Fruit fly (Drosophila melanogaster) whole organism, wandering third instar larva: Measurements from ENCODE around the gene Pdcd4.
A peak's percentile ranks its signal among the peaks of the same experiment; 100 is the strongest.

Experiments used
- Abd-B ChIP-seq: fragments of >200 bp; optimal IDR thresholded peaks from 2 replicates; lab custom pipeline; 2017; ENCODE audit warnings: missing biosample characterization, missing genetic modification characterization
- CG32264 ChIP-seq: fragments of 200-800 bp; sonication (Bioruptor generic); optimal IDR thresholded peaks from 2 replicates; lab custom pipeline; 2016; ENCODE audit warnings: missing biosample characterization, missing genetic modification characterization
- CG9705 ChIP-seq: fragments of 200-800 bp; sonication (Bioruptor generic); optimal IDR thresholded peaks from 2 replicates; lab custom pipeline; 2018; ENCODE audit warnings: missing biosample characterization, mild to moderate bottlenecking, missing genetic modification characterization
- CrebA ChIP-seq: fragments of 200-800 bp; sonication (Bioruptor generic); optimal IDR thresholded peaks from 2 replicates; lab custom pipeline; 2016; ENCODE audit warnings: missing biosample characterization, mild to moderate bottlenecking, missing genetic modification characterization, borderline replicate concordance
- Dfd ChIP-seq: fragments of >200 bp; optimal IDR thresholded peaks from 2 replicates; lab custom pipeline; 2017; ENCODE audit warnings: missing biosample characterization, missing genetic modification characterization
- GATAd ChIP-seq: sonication (Bioruptor generic); optimal IDR thresholded peaks from 2 replicates; lab custom pipeline; 2016; ENCODE audit warnings: missing biosample characterization, missing genetic modification characterization
- HLH106 ChIP-seq: fragments of 200-800 bp; optimal IDR thresholded peaks from 3 replicates; lab custom pipeline; 2019; ENCODE audit warnings: missing biosample characterization, mild to moderate bottlenecking, missing genetic modification characterization, moderate library complexity
- Hnf4 ChIP-seq: fragments of 200-800 bp; sonication (Bioruptor generic); optimal IDR thresholded peaks from 2 replicates; lab custom pipeline; 2016; ENCODE audit warnings: missing biosample characterization, mild to moderate bottlenecking, missing genetic modification characterization
- Hr78 ChIP-seq: fragments of >200 bp; optimal IDR thresholded peaks from 2 replicates; lab custom pipeline; 2017; ENCODE audit warnings: missing biosample characterization, missing genetic modification characterization
- Hr83 ChIP-seq: fragments of 200-300 bp; sonication (Bioruptor generic); optimal IDR thresholded peaks from 2 replicates; lab custom pipeline; 2016; ENCODE audit warnings: missing biosample characterization, mild to moderate bottlenecking, missing genetic modification characterization, moderate library complexity; ENCODE audit not compliant: poor library complexity, severe bottlenecking
- Jra ChIP-seq: sonication (Bioruptor generic); optimal IDR thresholded peaks from 2 replicates; lab custom pipeline; 2016; ENCODE audit warnings: missing biosample characterization, missing genetic modification characterization
- Mio ChIP-seq: sonication (Bioruptor generic); optimal IDR thresholded peaks from 2 replicates; lab custom pipeline; 2016; ENCODE audit warnings: missing biosample characterization, missing genetic modification characterization
- Myc ChIP-seq: fragments of >200 bp; optimal IDR thresholded peaks from 2 replicates; lab custom pipeline; 2017
- N ChIP-seq: fragments of >200 bp; optimal IDR thresholded peaks from 2 replicates; lab custom pipeline; 2018; ENCODE audit warnings: missing biosample characterization, missing external identifiers, missing genetic modification characterization
- OdsH ChIP-seq: fragments of 200-800 bp; sonication (Bioruptor generic); optimal IDR thresholded peaks from 2 replicates; lab custom pipeline; 2016; ENCODE audit warnings: missing biosample characterization, mild to moderate bottlenecking, missing genetic modification characterization
- Rel ChIP-seq, 2 experiments: fragments of 200-800 bp; sonication (Bioruptor generic) in 1 of 2; optimal IDR thresholded peaks; 2 replicates in 1 of 2; 3 replicates in 1 of 2; lab custom pipeline; 2016 to 2019; ENCODE audit warnings: mild to moderate bottlenecking in 2 of 2, missing biosample characterization in 2 of 2, missing genetic modification characterization in 2 of 2, moderate library complexity in 1 of 2
- Sp1 ChIP-seq: fragments of 200-800 bp; sonication (Bioruptor generic); optimal IDR thresholded peaks from 3 replicates; lab custom pipeline; 2019; ENCODE audit warnings: missing biosample characterization, mild to moderate bottlenecking, missing genetic modification characterization, moderate library complexity
- Vsx2 ChIP-seq: fragments of 200-300, 225-300 bp; sonication (Bioruptor generic); optimal IDR thresholded peaks from 2 replicates; lab custom pipeline; 2018; ENCODE audit warnings: missing biosample characterization, missing genetic modification characterization; ENCODE audit not compliant: partially characterized antibody
- br ChIP-seq: fragments of 200-800 bp; sonication (Bioruptor generic); optimal IDR thresholded peaks from 2 replicates; lab custom pipeline; 2016; ENCODE audit warnings: missing biosample characterization, missing genetic modification characterization
- brk ChIP-seq: fragments of 200-800 bp; sonication (Bioruptor generic); optimal IDR thresholded peaks from 2 replicates; lab custom pipeline; 2016; ENCODE audit warnings: missing biosample characterization, mild to moderate bottlenecking, missing genetic modification characterization
- dl ChIP-seq, 2 experiments: fragments of 175-275, 200-275 bp in 1 of 2; fragments of 200-275 bp in 1 of 2; sonication (Bioruptor generic); optimal IDR thresholded peaks; lab custom pipeline; 2018; ENCODE audit warnings: mild to moderate bottlenecking in 2 of 2, missing biosample characterization in 2 of 2, missing genetic modification characterization in 2 of 2, moderate library complexity in 2 of 2; ENCODE audit not compliant: partially characterized antibody in 2 of 2, insufficient read depth in 1 of 2
- dmrt93B ChIP-seq: fragments of 200-800 bp; sonication (Bioruptor generic); optimal IDR thresholded peaks from 2 replicates; lab custom pipeline; 2018; ENCODE audit warnings: missing biosample characterization, mild to moderate bottlenecking, missing genetic modification characterization
- dsf ChIP-seq: sonication (Bioruptor generic); optimal IDR thresholded peaks from 2 replicates; lab custom pipeline; 2016; ENCODE audit warnings: missing biosample characterization, missing genetic modification characterization, borderline replicate concordance
- ey ChIP-seq: fragments of 200-800 bp; sonication (Bioruptor generic); optimal IDR thresholded peaks from 2 replicates; lab custom pipeline; 2016; ENCODE audit warnings: missing biosample characterization, missing genetic modification characterization
- foxo ChIP-seq, 2 experiments: fragments of 200-800 bp; sonication (Bioruptor generic); optimal IDR thresholded peaks; 2 replicates in 1 of 2; 3 replicates in 1 of 2; lab custom pipeline; 2016 to 2017; ENCODE audit warnings: missing biosample characterization in 2 of 2, missing genetic modification characterization in 2 of 2
- fru ChIP-seq: fragments of 200-800 bp; sonication (Bioruptor generic); optimal IDR thresholded peaks from 3 replicates; lab custom pipeline; 2016; ENCODE audit warnings: missing biosample characterization, mild to moderate bottlenecking, missing genetic modification characterization
- h ChIP-seq: fragments of 200-800 bp; sonication (Bioruptor generic); optimal IDR thresholded peaks from 3 replicates; lab custom pipeline; 2016; ENCODE audit warnings: missing biosample characterization, mild to moderate bottlenecking, missing genetic modification characterization
- lola ChIP-seq: fragments of >200 bp; optimal IDR thresholded peaks from 2 replicates; lab custom pipeline; 2017; ENCODE audit warnings: missing biosample characterization, missing genetic modification characterization
- pan ChIP-seq: fragments of >200 bp; optimal IDR thresholded peaks from 2 replicates; lab custom pipeline; 2017
- psq ChIP-seq: fragments of 200-800 bp; sonication (Bioruptor generic); optimal IDR thresholded peaks from 3 replicates; lab custom pipeline; 2017; ENCODE audit warnings: missing biosample characterization, mild to moderate bottlenecking, missing genetic modification characterization, moderate library complexity
- rgr ChIP-seq: fragments of 200-800 bp; sonication (Bioruptor generic); optimal IDR thresholded peaks from 3 replicates; lab custom pipeline; 2016; ENCODE audit warnings: missing biosample characterization, mild to moderate bottlenecking, missing genetic modification characterization
- sage ChIP-seq: fragments of 200-800 bp; sonication (Bioruptor generic); optimal IDR thresholded peaks from 2 replicates; lab custom pipeline; 2016; ENCODE audit warnings: missing biosample characterization, mild to moderate bottlenecking, missing genetic modification characterization
- sv ChIP-seq: fragments of 200-800 bp; sonication (Bioruptor generic); optimal IDR thresholded peaks from 3 replicates; lab custom pipeline; 2016; ENCODE audit warnings: missing biosample characterization, missing genetic modification characterization
- tai ChIP-seq: sonication (Bioruptor generic); optimal IDR thresholded peaks from 2 replicates; lab custom pipeline; 2016; ENCODE audit warnings: missing biosample characterization, missing genetic modification characterization
- usp ChIP-seq: fragments of >200 bp; optimal IDR thresholded peaks from 2 replicates; lab custom pipeline; 2017; ENCODE audit warnings: missing biosample characterization, missing genetic modification characterization
- woc ChIP-seq: sonication (Bioruptor generic); optimal IDR thresholded peaks from 2 replicates; lab custom pipeline; 2016; ENCODE audit warnings: missing biosample characterization, mild to moderate bottlenecking, missing genetic modification characterization

Gene Pdcd4

DNA sequence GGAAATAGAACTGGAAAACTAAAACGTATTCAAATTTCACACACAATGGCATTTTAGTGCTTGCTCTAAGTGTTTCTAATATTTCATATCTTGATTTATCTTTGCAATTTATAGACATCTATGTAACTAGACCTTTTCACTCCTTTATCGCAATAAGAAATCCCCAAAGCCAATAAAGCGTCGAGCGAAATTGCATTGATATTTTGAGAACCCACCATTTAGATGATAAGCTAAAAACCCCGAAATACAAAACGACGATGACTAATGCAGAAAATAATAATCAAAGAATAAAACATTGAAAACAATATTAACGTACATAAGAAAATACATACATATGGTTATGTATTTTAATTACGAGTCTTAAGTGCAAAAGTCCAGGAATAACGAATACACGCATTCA is 23.4 kb upstream of the Pdcd4 start:
- TF ChIP-seq Rel (GFP tag; optimal IDR thresholded peaks at IDR 0.05; lab: Kevin White, UChicago), result no peak
- peak; percentile 91 for TF ChIP-seq Rel (tag; optimal IDR thresholded peaks at IDR 0.05; lab: Kevin White, UChicago)
- no peak for TF ChIP-seq HLH106

DNA sequence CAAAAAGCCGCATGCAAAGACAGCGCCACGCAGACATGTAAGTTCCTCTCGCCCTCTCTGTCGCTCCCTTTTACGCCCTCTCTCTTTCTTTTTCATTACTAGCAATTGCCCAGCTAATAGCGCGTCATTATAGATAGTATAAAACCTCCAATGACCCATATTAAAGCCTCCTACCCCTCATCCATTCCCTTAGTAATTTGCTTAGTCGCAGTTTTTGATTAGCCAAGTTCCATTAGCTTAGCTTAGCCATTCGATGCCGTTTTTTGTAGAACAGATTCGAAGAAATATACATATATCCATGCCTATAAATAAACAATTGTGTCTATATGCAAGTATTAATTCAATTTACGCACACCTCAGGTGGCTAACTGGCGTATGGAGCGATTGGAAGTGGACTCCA is 15.6 kb upstream of the Pdcd4 start:
- TF ChIP-seq dl (GFP tag; optimal IDR thresholded peaks at IDR 0.05; lab: Kevin White, UChicago; ENCODE audit: insufficient read depth in 1 of 2, partially characterized antibody in 2 of 2) (no peak), Abd-B (GFP tag; lab: Kevin White, UChicago) (no peak), fru (GFP tag; lab: Kevin White, UChicago) (no peak), dmrt93B (GFP tag; lab: Kevin White, UChicago) (no peak), brk (GFP tag; lab: Kevin White, UChicago) (no peak)

DNA sequence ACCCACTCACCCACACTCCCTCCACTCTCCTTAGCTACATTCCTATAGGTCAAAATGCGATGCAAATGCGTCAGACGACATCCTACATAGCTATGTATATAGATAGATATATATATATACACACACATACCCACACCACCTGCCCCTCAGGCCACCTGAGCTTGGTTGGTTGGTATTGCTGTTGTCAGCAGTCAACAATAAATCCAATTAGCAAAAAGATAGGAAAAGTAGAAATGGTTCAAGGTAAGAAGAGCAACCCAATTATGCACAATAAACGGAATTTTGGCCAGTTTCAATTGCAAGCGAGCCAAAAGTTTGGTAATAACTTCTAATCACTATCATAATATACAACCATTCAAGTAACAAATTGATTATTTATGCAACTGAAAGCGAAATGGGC is 11.3 kb upstream of the Pdcd4 start:
- no peak for TF ChIP-seq CG32264
- TF ChIP-seq CG9705 (GFP tag; lab: Kevin White, UChicago), result no peak
- TF ChIP-seq ey (GFP tag; lab: Kevin White, UChicago), result no peak
- TF ChIP-seq woc (GFP tag; lab: Kevin White, UChicago), result no peak
- no peak for TF ChIP-seq Rel (GFP tag; optimal IDR thresholded peaks at IDR 0.05; lab: Kevin White, UChicago)
- TF ChIP-seq Rel (tag; optimal IDR thresholded peaks at IDR 0.05; lab: Kevin White, UChicago), result no peak
- TF ChIP-seq brk (GFP tag; lab: Kevin White, UChicago), result no peak
- no peak for TF ChIP-seq sage (GFP tag; lab: Kevin White, UChicago)
- TF ChIP-seq Hnf4 (GFP tag; lab: Kevin White, UChicago), result no peak
- no peak for TF ChIP-seq Dfd (GFP tag; lab: Kevin White, UChicago)
- no peak for TF ChIP-seq OdsH
- no peak for TF ChIP-seq rgr (GFP tag; lab: Kevin White, UChicago)
- TF ChIP-seq Mio, result no peak
- TF ChIP-seq pan (lab: Kevin White, UChicago), result no peak
- TF ChIP-seq tai (GFP tag; lab: Kevin White, UChicago), result no peak
- TF ChIP-seq h (GFP tag; lab: Kevin White, UChicago), result no peak
- no peak for TF ChIP-seq lola (GFP tag; lab: Kevin White, UChicago)
- no peak for TF ChIP-seq Vsx2
- TF ChIP-seq dmrt93B (GFP tag; lab: Kevin White, UChicago), result no peak
- no peak for TF ChIP-seq dsf (GFP tag; lab: Kevin White, UChicago)
- TF ChIP-seq HLH106, result no peak
- TF ChIP-seq, all 38 proteins: peak for 0

DNA sequence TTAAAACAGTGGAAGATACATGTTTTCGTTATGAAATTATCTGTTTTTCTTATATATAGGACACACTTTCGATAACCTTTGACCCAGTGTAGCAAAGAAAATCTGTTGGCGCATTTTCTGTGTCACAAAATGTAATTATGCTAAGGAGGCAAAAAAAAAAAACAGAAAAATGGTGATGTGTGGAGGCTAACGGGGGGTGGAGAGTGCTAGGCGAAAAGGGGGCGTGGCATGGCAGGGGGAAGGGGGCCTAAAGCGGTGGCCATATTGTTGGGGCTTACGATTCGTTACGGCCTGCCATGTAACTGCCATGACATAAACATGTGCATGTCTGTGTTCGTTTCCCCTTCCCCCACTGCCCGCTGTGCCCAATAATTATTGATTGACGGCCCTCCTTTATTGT is 10.0 kb upstream of the Pdcd4 start:
- TF ChIP-seq dmrt93B (GFP tag; lab: Kevin White, UChicago), result no peak
- no peak for TF ChIP-seq Hr83 (GFP tag; lab: Kevin White, UChicago)
- TF ChIP-seq dsf (GFP tag; lab: Kevin White, UChicago), result no peak
- no peak for TF ChIP-seq foxo (GFP tag; optimal IDR thresholded peaks at IDR 0.05; lab: Kevin White, UChicago)
- TF ChIP-seq usp (GFP tag; lab: Kevin White, UChicago), result no peak
- TF ChIP-seq OdsH, result no peak
- TF ChIP-seq Jra (GFP tag; lab: Kevin White, UChicago), result no peak
- TF ChIP-seq Hr78 (GFP tag; lab: Kevin White, UChicago), result no peak
- no peak for TF ChIP-seq fru (GFP tag; lab: Kevin White, UChicago)
- no peak for TF ChIP-seq rgr (GFP tag; lab: Kevin White, UChicago)
- no peak for TF ChIP-seq CG32264

DNA sequence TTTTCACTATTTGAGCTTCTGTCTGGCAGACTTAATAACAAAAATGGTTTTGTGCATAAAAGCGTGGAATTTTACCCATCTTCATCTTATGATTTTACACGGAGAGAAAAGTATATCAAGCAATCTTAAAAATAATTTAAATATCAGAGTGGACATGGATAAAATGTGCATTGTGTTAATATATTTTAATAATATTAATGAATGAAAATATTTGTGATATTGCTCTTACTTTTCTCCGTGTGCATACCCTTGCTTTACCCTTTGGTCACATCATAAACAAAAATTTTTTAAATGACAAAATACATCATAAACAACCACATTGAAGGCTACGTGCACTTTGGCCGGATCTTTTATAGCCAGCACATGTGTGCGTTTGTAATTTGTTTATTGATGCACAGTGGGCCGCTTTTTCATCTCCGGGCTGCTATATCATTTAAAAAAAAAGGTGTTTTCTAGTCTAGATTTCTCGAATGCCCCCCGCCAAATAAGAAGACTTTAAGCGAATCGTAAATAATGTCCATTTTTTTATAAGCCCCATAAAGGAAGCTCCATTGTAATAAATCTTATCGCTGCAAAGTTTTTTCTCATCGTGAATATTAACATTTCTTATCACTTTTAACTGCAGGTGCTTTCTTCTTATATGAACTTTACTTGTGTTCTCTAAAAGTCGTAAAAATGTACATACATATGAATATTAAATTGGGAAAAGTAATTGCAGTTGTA is 9.4 kb upstream of the Pdcd4 start:
- TF ChIP-seq pan (lab: Kevin White, UChicago), result no peak
- TF ChIP-seq br (GFP tag; lab: Kevin White, UChicago), result no peak
- TF ChIP-seq sage (GFP tag; lab: Kevin White, UChicago), result no peak
- no peak for TF ChIP-seq woc (GFP tag; lab: Kevin White, UChicago)
- peak; percentile 3 for TF ChIP-seq HLH106
- peak; percentile 34 for TF ChIP-seq h (GFP tag; lab: Kevin White, UChicago)
- TF ChIP-seq usp (GFP tag; lab: Kevin White, UChicago), result no peak
- TF ChIP-seq sv (GFP tag; lab: Kevin White, UChicago), result no peak
- TF ChIP-seq Mio, result no peak
- TF ChIP-seq CrebA (GFP tag; lab: Kevin White, UChicago), result no peak
- peak; percentile 28 for TF ChIP-seq rgr (GFP tag; lab: Kevin White, UChicago)
- no peak for TF ChIP-seq Myc
- TF ChIP-seq Hr83 (GFP tag; lab: Kevin White, UChicago), result no peak
- no peak for TF ChIP-seq GATAd
- peak; percentile 15 for TF ChIP-seq Sp1 (GFP tag; lab: Kevin White, UChicago)
- peak; percentile 30 for TF ChIP-seq ey (GFP tag; lab: Kevin White, UChicago)
- TF ChIP-seq fru (GFP tag; lab: Kevin White, UChicago), result peak; percentile 37
- TF ChIP-seq Jra (GFP tag; lab: Kevin White, UChicago), result no peak
- TF ChIP-seq foxo (GFP tag; optimal IDR thresholded peaks at IDR 0.05; lab: Kevin White, UChicago), result peak in 1 of 2 experiments; percentile 31
- no peak for TF ChIP-seq N (GFP tag; lab: Kevin White, UChicago)
- TF ChIP-seq psq (GFP tag; lab: Kevin White, UChicago), result peak; percentile 20
- peak; percentile 2 for TF ChIP-seq OdsH
- no peak for TF ChIP-seq Dfd (GFP tag; lab: Kevin White, UChicago)
- no peak for TF ChIP-seq tai (GFP tag; lab: Kevin White, UChicago)
